Worm (Caenorhabditis elegans): Measurements from ENCODE around the gene W09D6.5.

- TF ChIP-seq mep-1 (tag; optimal IDR thresholded peaks at IDR 0.05) (no peak), tbx-2 (tag; optimal IDR thresholded peaks at IDR 0.05) (no peak), nhr-90 (tag; optimal IDR thresholded peaks at IDR 0.05; ENCODE audit: poor library complexity) (no peak), fkh-10 (GFP tag; optimal IDR thresholded peaks at IDR 0.05) (no peak), blmp-1 (tag; optimal IDR thresholded peaks at IDR 0.05) (no peak), nhr-77 (tag; optimal IDR thresholded peaks at IDR 0.05) (no peak), elt-3 (tag; optimal IDR thresholded peaks at IDR 0.05) (no peak), fos-1 (tag; optimal IDR thresholded peaks at IDR 0.05) (no peak)
Observed at ce11 chrIII:11099864-11100263, 11.6 kb downstream of the W09D6.5 start, which contains the start of gene hmt-1.

Measured in whole organism, L1 larva.